Worm (Caenorhabditis elegans) whole organism, midembryonic: Measurements from ENCODE around the gene F46B6.5.

Experiments
- cog-1 ChIP-seq: sonication (generic microtip); optimal IDR thresholded peaks from 2 replicates; lab custom pipeline; 2016; ENCODE audit warnings: missing genetic modification characterization, missing compliant biosample characterization
- med-1 ChIP-seq: sonication (generic microtip); optimal IDR thresholded peaks from 2 replicates; lab custom pipeline; 2017; ENCODE audit warnings: missing genetic modification characterization, mild to moderate bottlenecking, missing compliant biosample characterization, antibody characterized with exemption, missing genetic modification reagents; ENCODE audit not compliant: insufficient read depth
- ref-1 ChIP-seq: fragments of 200-800 bp; sonication (Bioruptor generic); conservative IDR thresholded peaks from 2 replicates; pipeline ENCODE4 v1.3.6; 2022; ENCODE audit warnings: missing genetic modification reagents, missing genetic modification characterization, missing compliant biosample characterization
- ztf-29 ChIP-seq: fragments of 200-800 bp; sonication (Bioruptor generic); IDR thresholded peaks from 2 replicates; pipeline ENCODE4 v1.3.6; 2022; ENCODE audit warnings: missing genetic modification reagents, missing genetic modification characterization, missing compliant biosample characterization

DNA sequence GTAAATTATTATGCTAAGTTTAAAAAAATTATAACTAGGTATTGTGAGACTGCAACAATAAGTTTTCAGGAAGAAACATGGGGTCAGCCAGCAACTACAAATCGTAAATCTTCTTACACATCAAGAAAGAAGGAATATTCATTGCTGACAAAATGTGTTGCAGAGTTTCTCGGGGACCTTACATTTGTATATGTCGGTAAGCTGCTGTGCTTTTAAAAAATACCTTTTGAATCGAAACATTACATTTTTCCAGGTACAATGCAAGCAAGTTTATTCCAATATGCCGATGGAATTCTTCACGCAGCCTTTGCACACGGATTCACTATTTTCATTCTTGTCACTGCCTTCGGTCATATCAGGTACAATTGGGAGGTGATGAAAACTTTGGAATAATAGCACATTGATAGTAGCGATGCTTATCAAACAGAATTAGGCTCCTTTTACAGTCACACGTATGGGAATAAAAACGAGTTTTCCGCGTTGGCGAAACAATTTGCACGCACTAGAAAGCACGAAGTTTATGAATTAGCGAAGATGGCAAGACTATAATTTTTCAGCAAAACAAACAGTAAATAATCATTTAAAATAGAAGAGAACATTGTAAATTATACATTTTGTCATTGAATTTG is 44.7 kb downstream of the F46B6.5 start:
- TF ChIP-seq cog-1 (tag; lab: Kevin White, UChicago) (no peak), ztf-29 (GFP tag; lab: Robert Waterston, UW) (no peak), med-1 (GFP tag; lab: Kevin White, UChicago) (no peak), ref-1 (no peak)
